Worm (Caenorhabditis elegans): Measurements from ENCODE around the gene algn-14.

DNA sequence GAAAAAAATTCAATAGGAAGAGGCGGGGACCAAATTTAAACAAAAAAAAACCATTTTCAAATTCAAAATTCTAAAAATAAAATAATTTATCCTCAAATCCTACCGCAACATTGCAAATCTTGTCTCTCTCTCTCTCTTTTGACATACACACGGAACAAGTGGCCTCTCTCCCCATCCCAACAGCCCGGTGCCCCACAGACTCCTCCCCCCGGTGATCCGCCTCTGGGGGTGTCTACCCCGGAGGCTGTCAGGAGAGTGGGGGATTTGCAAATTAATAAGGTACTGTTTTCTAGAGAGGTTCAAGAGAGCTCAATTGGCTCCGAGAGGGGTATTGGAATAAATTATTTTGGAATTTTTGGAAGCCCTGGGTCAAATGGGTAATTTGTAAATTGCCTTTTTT, 35.5 kb downstream of the algn-14 start:
- TF ChIP-seq jun-1 (tag; optimal IDR thresholded peaks at IDR 0.05) (no peak), pha-4 (tag; optimal IDR thresholded peaks at IDR 0.05) (no peak), lin-39 (tag; optimal IDR thresholded peaks at IDR 0.05) (no peak), elt-1 (tag; optimal IDR thresholded peaks at IDR 0.05) (no peak)

Data from whole organism, L3 larva.